Fruit fly (Drosophila melanogaster) whole organism, adult: Measurements from ENCODE around the gene shep.

Source experiments
- CG14711 ChIP-seq: fragments of 200-800 bp; sonication (Bioruptor generic); optimal IDR thresholded peaks from 2 replicates; lab custom pipeline; 2018; ENCODE audit warnings: missing biosample characterization, mild to moderate bottlenecking, missing genetic modification characterization, moderate library complexity
- CG33017 ChIP-seq: fragments of 200-800 bp; sonication (Bioruptor generic); optimal IDR thresholded peaks from 2 replicates; lab custom pipeline; 2018; ENCODE audit warnings: missing biosample characterization, mild to moderate bottlenecking, missing genetic modification characterization, moderate library complexity
- CG7045 ChIP-seq: fragments of 200-800 bp; sonication (Bioruptor generic); optimal IDR thresholded peaks from 2 replicates; lab custom pipeline; 2017; ENCODE audit warnings: missing biosample characterization, mild to moderate bottlenecking, missing genetic modification characterization
- CG7101 ChIP-seq: fragments of 200-800 bp; sonication (Bioruptor generic); optimal IDR thresholded peaks from 2 replicates; lab custom pipeline; 2018; ENCODE audit warnings: missing biosample characterization, mild to moderate bottlenecking, missing genetic modification characterization, moderate library complexity
- cic ChIP-seq: fragments of 200-800 bp; sonication (Bioruptor generic); optimal IDR thresholded peaks from 2 replicates; lab custom pipeline; 2017; ENCODE audit warnings: missing biosample characterization, mild to moderate bottlenecking, missing genetic modification characterization, moderate library complexity
- cnc ChIP-seq, 2 experiments: fragments of >200 bp; optimal IDR thresholded peaks; 2 replicates each; lab custom pipeline; 2017
- pad ChIP-seq: fragments of 200-800 bp; sonication (Bioruptor generic); optimal IDR thresholded peaks from 3 replicates; lab custom pipeline; 2017; ENCODE audit warnings: missing biosample characterization, missing genetic modification characterization, mild to moderate bottlenecking, moderate library complexity, missing genetic modification reagents
- toe ChIP-seq: fragments of 200-800 bp; sonication (Bioruptor generic); optimal IDR thresholded peaks from 2 replicates; lab custom pipeline; 2016; ENCODE audit warnings: missing biosample characterization, missing genetic modification characterization

dm6 chr3L:5297237-5297636 is 19.5 kb upstream of the shep start:
- TF ChIP-seq toe (GFP tag; lab: Kevin White, UChicago) (no peak), CG33017 (tag; lab: Kevin White, UChicago) (no peak), CG7101 (no peak), CG7045 (GFP tag; lab: Kevin White, UChicago) (no peak), pad (no peak), CG14711 (no peak), cic (GFP tag; lab: Kevin White, UChicago) (no peak), cnc (optimal IDR thresholded peaks at IDR 0.05; lab: Kevin White, UChicago) (no peak)
